Worm (Caenorhabditis elegans): ENCODE data around the gene T28H11.8.

ce11 chrIV:4981027-4981426, 39.4 kb downstream of the T28H11.8 start, which contains the start of gene srz-24:
- TF ChIP-seq flt-1 (GFP tag; IDR thresholded peaks at IDR 0.05) (no peak), klf-2 (GFP tag; conservative IDR thresholded peaks at IDR 0.05) (no peak), cog-1 (tag; optimal IDR thresholded peaks at IDR 0.05) (no peak), T22C8.4 (GFP tag; IDR thresholded peaks at IDR 0.05) (no peak), ref-1 (GFP tag; conservative IDR thresholded peaks at IDR 0.05) (no peak), med-1 (GFP tag; optimal IDR thresholded peaks at IDR 0.05; ENCODE audit: insufficient read depth) (no peak), ztf-23 (GFP tag; IDR thresholded peaks at IDR 0.05) (no peak), ztf-29 (GFP tag; IDR thresholded peaks at IDR 0.05) (no peak)

All from whole organism, midembryonic.